Fruit fly (Drosophila melanogaster): ENCODE results near the gene CG9519.

The CG9519 gene

DNA sequence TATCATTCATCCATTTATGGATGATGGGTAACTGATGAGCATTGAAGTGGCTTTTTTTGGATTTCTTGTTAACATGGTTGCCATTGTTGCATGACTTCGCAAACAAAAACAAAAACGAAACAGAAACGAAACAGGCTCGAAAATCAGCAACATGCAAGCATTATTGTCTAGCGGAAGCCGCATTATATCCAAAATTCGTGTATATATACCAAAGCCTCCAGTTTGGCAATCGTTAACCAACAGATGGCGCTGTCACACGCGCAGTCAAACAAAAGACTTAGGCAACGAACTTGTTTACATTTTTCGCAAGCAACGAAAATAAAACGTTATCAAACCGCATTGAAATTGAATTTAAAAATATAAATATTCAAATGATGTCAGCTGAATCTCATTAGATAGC, 22.8 kb upstream of the CG9519 start:
- TF ChIP-seq vvl (GFP tag; IDR thresholded peaks at IDR 0.05) (peak; percentile 53; the same call in 1 of the 2 replicates), sisA (GFP tag; IDR thresholded peaks at IDR 0.05) (no peak), CG3995 (GFP tag; optimal IDR thresholded peaks at IDR 0.05) (no peak), CG1602 (GFP tag; optimal IDR thresholded peaks at IDR 0.05) (no peak), fd3F (GFP tag; optimal IDR thresholded peaks at IDR 0.05) (no peak), Side (GFP tag; optimal IDR thresholded peaks at IDR 0.05) (no peak), CG8281 (tag; optimal IDR thresholded peaks at IDR 0.05) (no peak), sima (GFP tag; optimal IDR thresholded peaks at IDR 0.05) (no peak), CG15269 (tag; optimal IDR thresholded peaks at IDR 0.05) (no peak), al (GFP tag; IDR thresholded peaks at IDR 0.05) (no peak), ind (GFP tag; optimal IDR thresholded peaks at IDR 0.05) (no peak), CTCF (GFP tag; optimal IDR thresholded peaks at IDR 0.05) (peak; percentile 86), CG18599 (GFP tag; optimal IDR thresholded peaks at IDR 0.05) (no peak), CG11247 (GFP tag; IDR thresholded peaks at IDR 0.05) (peak; percentile 65), CG8388 (GFP tag; optimal IDR thresholded peaks at IDR 0.05) (no peak), CG18476 (GFP tag; optimal IDR thresholded peaks at IDR 0.05) (no peak), Ets97D (GFP tag; optimal IDR thresholded peaks at IDR 0.05) (no peak), ssp (GFP tag; IDR thresholded peaks at IDR 0.05) (no peak), ERR (GFP tag; optimal IDR thresholded peaks at IDR 0.05) (no peak)

DNA sequence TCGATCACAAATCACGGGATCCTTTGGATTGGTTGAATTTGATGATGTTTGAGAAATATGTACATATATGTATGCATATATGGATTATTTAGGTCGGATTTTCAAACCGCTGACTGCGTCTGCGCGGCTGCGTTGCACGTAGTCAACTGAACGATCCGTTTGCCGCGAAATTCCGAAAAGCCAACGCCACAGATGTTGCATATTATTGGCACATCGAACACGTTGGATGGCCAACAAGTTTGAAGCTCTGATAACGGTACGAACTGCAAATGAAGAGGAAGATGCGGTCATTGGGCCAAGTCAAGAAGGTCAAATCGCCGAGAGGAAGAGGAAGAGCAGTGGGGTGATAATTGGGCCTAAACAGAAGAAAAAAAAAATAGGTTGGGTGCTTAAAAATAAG, 14.9 kb upstream of the CG9519 start, which contains the start of gene CG9518:
Gene CG9518, minus strand, starts transcription at position 154 of the 400 bp plus-strand sequence.
- peak; percentile 25 for TF ChIP-seq sens (GFP tag)
- TF ChIP-seq CG5180 (GFP tag; optimal IDR thresholded peaks at IDR 0.05), result peak; percentile 97
- TF ChIP-seq MBD-R2 (GFP tag; IDR thresholded peaks at IDR 0.05), result no peak
- 0 out of 4 replicates have a peak, but pooled peaks have one; percentile 29 for TF ChIP-seq chinmo (GFP tag; IDR thresholded peaks at IDR 0.05; ENCODE audit: partially characterized antibody)
- TF ChIP-seq Hr51 (GFP tag; optimal IDR thresholded peaks at IDR 0.05), result no peak

DNA sequence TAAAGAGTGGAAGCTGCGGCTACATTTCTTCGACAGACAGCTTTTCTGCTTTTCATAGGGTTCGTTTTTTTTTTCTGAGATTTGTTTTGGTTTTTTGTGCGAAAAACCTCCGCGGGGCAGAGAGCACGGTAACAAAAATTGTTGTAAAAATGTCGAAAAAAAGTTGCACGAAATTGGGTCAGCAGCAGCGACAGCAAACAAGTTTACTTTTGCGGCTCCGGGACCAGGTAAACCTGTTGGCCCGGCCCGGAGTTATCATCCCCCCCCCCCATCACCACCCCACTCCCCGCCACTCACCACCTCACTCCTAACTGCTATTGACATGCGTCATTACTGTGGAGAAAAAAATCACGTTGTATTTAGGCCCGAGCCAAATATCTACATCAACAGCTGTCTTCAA, 12.3 kb upstream of the CG9519 start:
- TF ChIP-seq chinmo (GFP tag; IDR thresholded peaks at IDR 0.05; ENCODE audit: partially characterized antibody), result 0 out of 4 replicates have a peak, but pooled peaks have one; percentile 17
- TF ChIP-seq exex (tag; optimal IDR thresholded peaks at IDR 0.05), result no peak
- no peak for TF ChIP-seq Chrac-16 (GFP tag; optimal IDR thresholded peaks at IDR 0.05)
- TF ChIP-seq CG5180 (GFP tag; optimal IDR thresholded peaks at IDR 0.05), result peak; percentile 34
- peak; percentile 82 for TF ChIP-seq crol (GFP tag; IDR thresholded peaks at IDR 0.05)
- peak; percentile 46 for TF ChIP-seq sd (tag; optimal IDR thresholded peaks at IDR 0.05)
- no peak for TF ChIP-seq dysf (GFP tag; IDR thresholded peaks at IDR 0.05)
- TF ChIP-seq CG12769 (tag; optimal IDR thresholded peaks at IDR 0.05), result peak; percentile 64
- TF ChIP-seq CG2199 (GFP tag; IDR thresholded peaks at IDR 0.05), result no peak
- TF ChIP-seq sqz (GFP tag; optimal IDR thresholded peaks at IDR 0.05), result peak; percentile 53
- TF ChIP-seq CG13894 (tag; optimal IDR thresholded peaks at IDR 0.05), result peak; percentile 24

DNA sequence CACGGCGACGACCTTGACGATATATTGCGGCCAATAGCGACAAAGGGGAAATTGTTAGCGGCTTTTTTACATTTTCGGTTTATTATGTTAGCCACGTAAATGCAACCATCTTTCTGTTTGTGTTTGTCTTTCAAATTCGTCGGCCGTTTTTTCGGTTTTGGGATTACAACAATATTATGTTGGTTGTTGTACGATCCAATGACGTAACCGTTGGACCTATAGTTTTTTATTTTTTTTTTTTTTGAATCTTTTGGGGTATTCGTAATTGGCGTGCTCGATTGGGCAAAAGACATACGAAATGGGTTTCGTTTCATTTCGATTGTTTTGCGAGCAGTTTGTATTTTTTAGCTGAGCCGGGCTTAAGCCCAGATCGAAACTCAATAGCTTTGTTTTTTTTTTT, 10.8 kb upstream of the CG9519 start:
- TF ChIP-seq chinmo (GFP tag; IDR thresholded peaks at IDR 0.05; ENCODE audit: partially characterized antibody) (0 out of 4 replicates have a peak, but pooled peaks have one; percentile 68), kah (GFP tag; optimal IDR thresholded peaks at IDR 0.05) (no peak), CG13894 (tag; optimal IDR thresholded peaks at IDR 0.05) (peak; percentile 50), CG15269 (tag; optimal IDR thresholded peaks at IDR 0.05) (peak; percentile 42), fd102C (GFP tag; optimal IDR thresholded peaks at IDR 0.05) (no peak), oc (tag; optimal IDR thresholded peaks at IDR 0.05) (peak; percentile 20), Pdp1 (GFP tag; optimal IDR thresholded peaks at IDR 0.05) (peak in 1 of 2 experiments; percentile 68), ftz-f1 (GFP tag; optimal IDR thresholded peaks at IDR 0.05) (no peak), cato (GFP tag; optimal IDR thresholded peaks at IDR 0.05; ENCODE audit: borderline replicate concordance) (no peak), Nf-YB (GFP tag; optimal IDR thresholded peaks at IDR 0.05) (peak; percentile 6), sqz (GFP tag; optimal IDR thresholded peaks at IDR 0.05) (peak; percentile 71)

Data from whole organism, embryonic.